Fruit fly (Drosophila melanogaster) whole organism, embryonic: ENCODE measurements around the gene CG14282.

Experiments
- Atf6 ChIP-seq: fragments of 200-800 bp; sonication (Bioruptor generic); IDR thresholded peaks from 2 replicates; pipeline ENCODE4 v1.3.6; 2022; ENCODE audit warnings: missing biosample characterization, missing genetic modification characterization
- Bdp1 ChIP-seq: fragments of 200-800 bp; sonication (Bioruptor generic); optimal IDR thresholded peaks from 3 replicates; lab custom pipeline; 2016; ENCODE audit warnings: missing biosample characterization, missing genetic modification characterization
- Bgb ChIP-seq: fragments of 200-800 bp; sonication (Bioruptor generic); IDR thresholded peaks from 2 replicates; pipeline ENCODE4 v1.3.6; 2022; ENCODE audit warnings: missing biosample characterization, missing genetic modification characterization; ENCODE audit not compliant: partially characterized antibody
- CG10274 ChIP-seq: fragments of 200-800 bp; sonication (Bioruptor generic); optimal IDR thresholded peaks from 3 replicates; lab custom pipeline; 2017; ENCODE audit warnings: missing biosample characterization, mild to moderate bottlenecking, missing genetic modification characterization
- CG11456 ChIP-seq: fragments of 200-800 bp; sonication (Bioruptor generic); IDR thresholded peaks from 3 replicates; pipeline ENCODE4 v1.3.6; 2022; ENCODE audit warnings: missing biosample characterization, missing genetic modification characterization
- CG12236 ChIP-seq: fragments of 200-800 bp; sonication (Bioruptor generic); optimal IDR thresholded peaks from 2 replicates; lab custom pipeline; 2016; ENCODE audit warnings: missing biosample characterization, missing genetic modification characterization
- CG13624 ChIP-seq: fragments of 200-800 bp; sonication (Bioruptor generic); optimal IDR thresholded peaks from 2 replicates; lab custom pipeline; 2016; ENCODE audit warnings: missing biosample characterization, missing genetic modification characterization
- CG15514 ChIP-seq: fragments of 200-800 bp; sonication (Bioruptor generic); optimal IDR thresholded peaks from 3 replicates; lab custom pipeline; 2017; ENCODE audit warnings: missing biosample characterization, missing genetic modification characterization, mild to moderate bottlenecking, moderate library complexity, missing genetic modification reagents
- CG16813 ChIP-seq: fragments of 200-800 bp; sonication (Bioruptor generic); IDR thresholded peaks from 3 replicates; pipeline ENCODE4 v1.3.6; 2022; ENCODE audit warnings: missing biosample characterization, missing genetic modification characterization; ENCODE audit not compliant: partially characterized antibody
- CG17912 ChIP-seq: fragments of 200-800 bp; sonication (Bioruptor generic); optimal IDR thresholded peaks from 2 replicates; lab custom pipeline; 2018; ENCODE audit warnings: missing biosample characterization, mild to moderate bottlenecking, missing genetic modification characterization
- CG2129 ChIP-seq: fragments of 200-800 bp; sonication (Bioruptor generic); IDR thresholded peaks from 2 replicates; pipeline ENCODE4 v1.3.6; 2022; ENCODE audit warnings: missing biosample characterization, missing genetic modification characterization; ENCODE audit not compliant: partially characterized antibody
- CG2889 ChIP-seq: fragments of 200-800 bp; sonication (Bioruptor generic); IDR thresholded peaks from 3 replicates; pipeline ENCODE4 v1.3.6; 2022; ENCODE audit warnings: missing biosample characterization, missing genetic modification characterization
- CG32772 ChIP-seq: fragments of 200-800 bp; sonication (Bioruptor generic); IDR thresholded peaks from 2 replicates; pipeline ENCODE4 v1.3.6; 2022; ENCODE audit warnings: missing biosample characterization, missing genetic modification characterization
- CG4328 ChIP-seq: fragments of 200-800 bp; sonication (Bioruptor generic); optimal IDR thresholded peaks from 3 replicates; lab custom pipeline; 2017; ENCODE audit warnings: missing biosample characterization, missing genetic modification reagents, missing genetic modification characterization
- CG4360 ChIP-seq: fragments of 200-800 bp; sonication (Bioruptor generic); IDR thresholded peaks from 2 replicates; pipeline ENCODE4 v1.3.6; 2022; ENCODE audit warnings: missing biosample characterization, missing genetic modification characterization
- CG4617 ChIP-seq: fragments of 200-800 bp; sonication (Bioruptor generic); optimal IDR thresholded peaks from 3 replicates; lab custom pipeline; 2016; ENCODE audit warnings: missing biosample characterization, missing genetic modification characterization, borderline replicate concordance
- CG4820 ChIP-seq: fragments of 200-800 bp; sonication (Bioruptor generic); optimal IDR thresholded peaks from 3 replicates; lab custom pipeline; 2016; ENCODE audit warnings: missing biosample characterization, missing genetic modification characterization
- CG6175 ChIP-seq: fragments of 200-800 bp; sonication (Bioruptor generic); IDR thresholded peaks from 3 replicates; pipeline ENCODE4 v1.3.6; 2022; ENCODE audit warnings: missing biosample characterization, missing genetic modification characterization
- CG8281 ChIP-seq: fragments of 200-800 bp; sonication (Bioruptor generic); optimal IDR thresholded peaks from 2 replicates; lab custom pipeline; 2018; ENCODE audit warnings: missing biosample characterization, mild to moderate bottlenecking, missing genetic modification characterization, moderate library complexity
- Camta ChIP-seq: fragments of 200-800 bp; sonication (Bioruptor generic); optimal IDR thresholded peaks from 2 replicates; lab custom pipeline; 2016; ENCODE audit warnings: missing biosample characterization, missing genetic modification characterization
- Dref ChIP-seq: fragments of 200-800 bp; sonication (Bioruptor generic); IDR thresholded peaks from 2 replicates; pipeline ENCODE4 v1.3.6; 2022; ENCODE audit warnings: missing biosample characterization, missing genetic modification characterization
- Elba2 ChIP-seq: fragments of 200-800 bp; sonication (Bioruptor generic); optimal IDR thresholded peaks from 3 replicates; lab custom pipeline; 2016; ENCODE audit warnings: missing biosample characterization, missing genetic modification characterization
- Hr39 ChIP-seq: fragments of >200 bp; optimal IDR thresholded peaks from 2 replicates; lab custom pipeline; 2017
- Max ChIP-seq: fragments of 200-800 bp; sonication (Bioruptor generic); optimal IDR thresholded peaks from 2 replicates; lab custom pipeline; 2016; ENCODE audit warnings: missing biosample characterization, mild to moderate bottlenecking, missing genetic modification characterization
- NC2α ChIP-seq: fragments of 200-800 bp; sonication (Bioruptor generic); optimal IDR thresholded peaks from 2 replicates; lab custom pipeline; 2016; ENCODE audit warnings: missing biosample characterization, missing genetic modification characterization
- Poxn ChIP-seq: fragments of 200-800 bp; sonication (Bioruptor generic); IDR thresholded peaks from 2 replicates; pipeline ENCODE4 v1.3.6; 2022; ENCODE audit warnings: missing biosample characterization, missing genetic modification characterization
- Six4 ChIP-seq: fragments of 200-800 bp; sonication (Bioruptor generic); optimal IDR thresholded peaks from 2 replicates; lab custom pipeline; 2016; ENCODE audit warnings: missing biosample characterization, missing genetic modification characterization
- Sox102F ChIP-seq: fragments of 200-800 bp; sonication (Bioruptor generic); optimal IDR thresholded peaks from 2 replicates; lab custom pipeline; 2018; ENCODE audit warnings: missing biosample characterization, mild to moderate bottlenecking, missing genetic modification characterization, moderate library complexity
- Spps ChIP-seq: fragments of 200-800 bp; sonication (Bioruptor generic); optimal IDR thresholded peaks from 2 replicates; lab custom pipeline; 2018; ENCODE audit warnings: missing biosample characterization, mild to moderate bottlenecking, missing genetic modification characterization
- Taf1 ChIP-seq: fragments of 200-800 bp; sonication (Bioruptor generic); IDR thresholded peaks from 2 replicates; pipeline ENCODE4 v1.3.6; 2022; ENCODE audit warnings: missing biosample characterization, missing genetic modification characterization
- aop ChIP-seq: fragments of 200-800 bp; sonication (Bioruptor generic); IDR thresholded peaks from 2 replicates; pipeline ENCODE4 v1.3.6; 2022; ENCODE audit warnings: missing biosample characterization, missing genetic modification characterization
- ara ChIP-seq: fragments of 200-800 bp; sonication (Bioruptor generic); IDR thresholded peaks from 2 replicates; pipeline ENCODE4 v1.3.6; 2022; ENCODE audit warnings: missing biosample characterization, missing genetic modification characterization
- bowl ChIP-seq: fragments of 200-800 bp; sonication (Bioruptor generic); IDR thresholded peaks from 2 replicates; pipeline ENCODE4 v1.3.6; 2022; ENCODE audit warnings: missing biosample characterization, missing genetic modification characterization
- cg ChIP-seq: fragments of 200-800 bp; sonication (Bioruptor generic); optimal IDR thresholded peaks from 3 replicates; lab custom pipeline; 2019; ENCODE audit warnings: missing biosample characterization, mild to moderate bottlenecking, missing genetic modification characterization, moderate library complexity
- danr ChIP-seq: fragments of 200-800 bp; sonication (Bioruptor generic); IDR thresholded peaks from 2 replicates; pipeline ENCODE4 v1.3.6; 2022; ENCODE audit warnings: missing biosample characterization, missing genetic modification characterization
- dmrt11E ChIP-seq: fragments of 200-800 bp; sonication (Bioruptor generic); optimal IDR thresholded peaks from 3 replicates; lab custom pipeline; 2018; ENCODE audit warnings: missing biosample characterization, mild to moderate bottlenecking, missing genetic modification characterization, moderate library complexity
- dpn ChIP-seq, 2 experiments: fragments of 200-800 bp; sonication (Bioruptor generic); optimal IDR thresholded peaks; 3 replicates each; lab custom pipeline; 2016; ENCODE audit warnings: missing biosample characterization in 2 of 2, missing genetic modification characterization in 2 of 2
- ems ChIP-seq: fragments of 200-800 bp; sonication (Bioruptor generic); optimal IDR thresholded peaks from 3 replicates; lab custom pipeline; 2016; ENCODE audit warnings: missing biosample characterization, missing genetic modification characterization
- gfzf ChIP-seq: fragments of 200-800 bp; sonication (Bioruptor generic); optimal IDR thresholded peaks from 2 replicates; lab custom pipeline; 2016; ENCODE audit warnings: missing biosample characterization, mild to moderate bottlenecking, missing genetic modification characterization, moderate library complexity
- grn ChIP-seq: fragments of 200-800 bp; sonication (Bioruptor generic); optimal IDR thresholded peaks from 3 replicates; lab custom pipeline; 2017; ENCODE audit warnings: missing biosample characterization, missing genetic modification characterization
- h ChIP-seq: fragments of >200 bp; optimal IDR thresholded peaks from 2 replicates; lab custom pipeline; 2017
- hth ChIP-seq: fragments of >200 bp; optimal IDR thresholded peaks from 2 replicates; lab custom pipeline; 2017; ENCODE audit warnings: inconsistent platforms
- inv ChIP-seq: fragments of 200-800 bp; sonication (Bioruptor generic); IDR thresholded peaks from 2 replicates; pipeline ENCODE4 v1.3.6; 2022; ENCODE audit warnings: missing biosample characterization, missing genetic modification characterization; ENCODE audit not compliant: partially characterized antibody
- ken ChIP-seq: fragments of 200-800 bp; sonication (Bioruptor generic); IDR thresholded peaks from 3 replicates; pipeline ENCODE4 v1.3.6; 2022; ENCODE audit warnings: missing biosample characterization, missing genetic modification characterization
- onecut ChIP-seq: fragments of 200-800 bp; sonication (Bioruptor generic); IDR thresholded peaks from 2 replicates; pipeline ENCODE4 v1.3.6; 2022; ENCODE audit warnings: missing biosample characterization, missing genetic modification characterization
- otp ChIP-seq: fragments of 200-800 bp; sonication (Bioruptor generic); IDR thresholded peaks from 3 replicates; pipeline ENCODE4, ENCODE4 v1.3.6; 2022; ENCODE audit warnings: missing biosample characterization, missing genetic modification characterization
- ro ChIP-seq: fragments of 200-800 bp; sonication (Bioruptor generic); IDR thresholded peaks from 2 replicates; pipeline ENCODE4 v1.3.6; 2022; ENCODE audit warnings: missing biosample characterization, missing genetic modification characterization
- schlank ChIP-seq: fragments of 200-800 bp; sonication (Bioruptor generic); optimal IDR thresholded peaks from 2 replicates; lab custom pipeline; 2018; ENCODE audit warnings: missing biosample characterization, mild to moderate bottlenecking, missing genetic modification characterization
- sim ChIP-seq: fragments of 200-800 bp; sonication (Bioruptor generic); IDR thresholded peaks from 2 replicates; pipeline ENCODE4 v1.3.6; 2022; ENCODE audit warnings: missing biosample characterization, missing genetic modification characterization
- tll ChIP-seq, 2 experiments: fragments of 200-800 bp in 1 of 2; fragments of >200 bp in 1 of 2; sonication (Bioruptor generic) in 1 of 2; optimal IDR thresholded peaks; 2 replicates each; lab custom pipeline; 2017 to 2019; ENCODE audit warnings: missing biosample characterization in 2 of 2, missing genetic modification characterization in 2 of 2, mild to moderate bottlenecking in 1 of 2, moderate library complexity in 1 of 2
- twi ChIP-seq: fragments of 200-800 bp; optimal IDR thresholded peaks from 2 replicates; lab custom pipeline; 2019; ENCODE audit warnings: missing biosample characterization, mild to moderate bottlenecking, missing genetic modification characterization, moderate library complexity
- zen ChIP-seq: fragments of 200-800 bp; sonication (Bioruptor generic); optimal IDR thresholded peaks from 3 replicates; lab custom pipeline; 2018; ENCODE audit warnings: missing biosample characterization, mild to moderate bottlenecking, missing genetic modification characterization, moderate library complexity
- zf30C ChIP-seq: fragments of 200-800 bp; sonication (Bioruptor generic); optimal IDR thresholded peaks from 3 replicates; lab custom pipeline; 2018; ENCODE audit warnings: missing biosample characterization, mild to moderate bottlenecking, missing genetic modification characterization

CG14282 gene

DNA sequence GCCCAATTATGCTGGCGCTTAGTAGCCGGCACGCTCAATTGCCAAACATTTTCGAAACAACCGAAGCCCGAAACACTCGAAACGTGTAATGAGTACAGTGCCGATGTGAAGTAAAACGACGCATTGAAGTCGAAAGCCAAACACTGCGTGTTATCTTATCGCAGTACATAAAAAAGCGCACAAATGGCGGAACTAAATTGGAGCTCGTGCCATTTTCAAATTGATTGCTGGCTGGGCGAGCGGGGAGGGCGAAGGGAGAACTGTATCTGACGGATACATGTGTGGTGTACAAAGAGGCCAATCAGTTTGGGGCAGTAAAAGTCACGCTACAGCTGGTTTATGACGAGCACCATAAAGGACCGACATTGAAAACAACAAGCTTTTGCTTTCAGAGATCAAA, 46.6 kb downstream of the CG14282 start (continued):
- no peak for TF ChIP-seq CG2129 (GFP tag; lab: Robert Waterston, UW)
- no peak for TF ChIP-seq danr
- no peak for TF ChIP-seq otp (GFP tag; lab: Robert Waterston, UW)
- TF ChIP-seq zen (tag; lab: Kevin White, UChicago): no peak
- TF ChIP-seq dmrt11E (tag; lab: Kevin White, UChicago): no peak
- no peak for TF ChIP-seq Elba2 (GFP tag; lab: Kevin White, UChicago)
- no peak for TF ChIP-seq Spps
- TF ChIP-seq CG12236 (GFP tag; lab: Kevin White, UChicago): no peak
- no peak for TF ChIP-seq CG13624
- 0 out of 3 replicates have a peak, but pooled peaks have one; percentile 34 for TF ChIP-seq CG6175 (GFP tag; lab: Robert Waterston, UW)
- no peak for TF ChIP-seq Bgb (GFP tag; lab: Robert Waterston, UW)
- no peak for TF ChIP-seq Camta (GFP tag; lab: Kevin White, UChicago)
- no peak for TF ChIP-seq CG4360 (GFP tag; lab: Robert Waterston, UW)
- TF ChIP-seq schlank (tag; lab: Kevin White, UChicago): no peak
- no peak for TF ChIP-seq Max (GFP tag; lab: Kevin White, UChicago)
- no peak for TF ChIP-seq CG15514
- no peak for TF ChIP-seq Dref
- no peak for TF ChIP-seq Taf1 (GFP tag; lab: Robert Waterston, UW)
- TF ChIP-seq CG10274: no peak
- no peak for TF ChIP-seq Hr39 (lab: Kevin White, UChicago)
- TF ChIP-seq Bdp1 (GFP tag; lab: Kevin White, UChicago): no peak
- TF ChIP-seq Six4 (GFP tag; lab: Kevin White, UChicago): no peak
- TF ChIP-seq twi (tag; lab: Kevin White, UChicago): no peak
- no peak for TF ChIP-seq ara (GFP tag; lab: Robert Waterston, UW)
- TF ChIP-seq tll (GFP tag; optimal IDR thresholded peaks at IDR 0.05; lab: Kevin White, UChicago): no peak
- no peak for TF ChIP-seq CG4328
- TF ChIP-seq bowl (GFP tag; lab: Robert Waterston, UW): no peak
- TF ChIP-seq CG4617 (GFP tag; lab: Kevin White, UChicago): no peak
- no peak for TF ChIP-seq sim (GFP tag; lab: Robert Waterston, UW)
- TF ChIP-seq CG32772 (GFP tag; lab: Robert Waterston, UW): no peak
- no peak for TF ChIP-seq h
- TF ChIP-seq ems: no peak
- TF ChIP-seq CG16813 (GFP tag; lab: Robert Waterston, UW): no peak
- TF ChIP-seq CG4820 (GFP tag; lab: Kevin White, UChicago): no peak
- peak; percentile 45 for TF ChIP-seq grn (GFP tag; lab: Kevin White, UChicago)
- no peak for TF ChIP-seq zf30C (GFP tag; lab: Kevin White, UChicago)
- no peak for TF ChIP-seq CG11456 (GFP tag; lab: Robert Waterston, UW)
- TF ChIP-seq Atf6: peak; percentile 44
- no peak for TF ChIP-seq gfzf (GFP tag; lab: Kevin White, UChicago)
- TF ChIP-seq hth: no peak
- TF ChIP-seq CG8281: no peak
- TF ChIP-seq NC2α (GFP tag; lab: Kevin White, UChicago): no peak
- TF ChIP-seq ro (GFP tag; lab: Robert Waterston, UW): no peak
- no peak for TF ChIP-seq onecut (GFP tag; lab: Robert Waterston, UW)
- TF ChIP-seq dpn (GFP tag; optimal IDR thresholded peaks at IDR 0.05; lab: Kevin White, UChicago): no peak
- no peak for TF ChIP-seq CG17912 (GFP tag; lab: Kevin White, UChicago)
- no peak for TF ChIP-seq cg (GFP tag; lab: Kevin White, UChicago)
- 0 out of 2 replicates have a peak, but pooled peaks have one; percentile 11 for TF ChIP-seq inv (GFP tag; lab: Robert Waterston, UW)
- TF ChIP-seq ken (GFP tag; lab: Robert Waterston, UW): no peak
- no peak for TF ChIP-seq aop
- no peak for TF ChIP-seq Poxn (GFP tag; lab: Robert Waterston, UW)
- TF ChIP-seq Sox102F (GFP tag; lab: Kevin White, UChicago): no peak
- no peak for TF ChIP-seq CG2889 (GFP tag; lab: Robert Waterston, UW)
